Worm (Caenorhabditis elegans) whole organism, L1 larva: ENCODE results near the gene penr-1.

Source experiments
- C34B4.2 ChIP-seq: sonication (generic microtip); optimal IDR thresholded peaks from 2 replicates; lab custom pipeline; 2017; ENCODE audit warnings: mild to moderate bottlenecking, missing genetic modification characterization, missing compliant biosample characterization
- aha-1 ChIP-seq: fragments of 150-350 bp; optimal IDR thresholded peaks from 2 replicates; lab custom pipeline; 2014; ENCODE audit warnings: missing biosample characterization, missing genetic modification characterization
- efl-1 ChIP-seq, 4 experiments: fragments of 150-350 bp; optimal IDR thresholded peaks in 3 of 4; peaks in 1 of 4; 1 replicate in 1 of 4; 2 replicates in 3 of 4; lab custom pipeline; 2014; ENCODE audit warnings: missing biosample characterization in 2 of 4, missing genetic modification characterization in 2 of 4, missing genetic modification reagents in 2 of 4
- unc-62 ChIP-seq: fragments of 150-350 bp; optimal IDR thresholded peaks from 2 replicates; lab custom pipeline; 2014; ENCODE audit warnings: missing biosample characterization, missing genetic modification reagents, missing genetic modification characterization

ce11 chrV:5314104-5314503 lies 44.8 kb downstream of the penr-1 start, which contains the start of gene C10G8.2:
- TF ChIP-seq C34B4.2 (tag; lab: Kevin White, UChicago) (no peak), unc-62 (no peak), efl-1 (optimal IDR thresholded peaks at IDR 0.05; lab: Kevin White, UChicago) (no peak), efl-1 (GFP tag; optimal IDR thresholded peaks at IDR 0.05 in 1 of 2; lab: Kevin White, UChicago) (no peak), aha-1 (tag; lab: Kevin White, UChicago) (no peak)
